Fruit fly (Drosophila melanogaster): ENCODE results near the gene Stt3A.

Stt3A gene

DNA sequence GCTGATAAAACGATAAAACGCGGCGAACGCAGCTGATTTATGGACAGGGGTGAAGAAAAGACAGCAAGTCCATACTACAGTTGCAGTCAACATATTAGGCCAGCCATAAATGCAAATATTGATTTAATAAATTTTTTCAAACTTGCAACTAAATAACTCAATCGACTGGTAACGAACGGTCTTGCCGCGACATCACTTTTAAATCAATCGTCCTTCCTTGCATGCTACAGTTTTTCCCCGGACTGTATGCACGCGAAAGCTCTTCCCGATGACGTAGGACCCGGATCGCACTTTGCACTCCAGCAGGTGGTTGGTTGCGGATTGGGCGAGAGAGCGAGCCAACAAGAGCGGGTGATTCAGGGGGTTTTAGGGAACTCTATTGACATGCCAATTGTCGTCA, 11.2 kb upstream of the Stt3A start (continued):
- TF ChIP-seq CG12659 (GFP tag; optimal IDR thresholded peaks at IDR 0.05) (no peak), Sry-β (GFP tag; optimal IDR thresholded peaks at IDR 0.05) (no peak), CG10462 (GFP tag; optimal IDR thresholded peaks at IDR 0.05) (no peak), CG2889 (GFP tag; IDR thresholded peaks at IDR 0.05) (0 out of 3 replicates have a peak, but pooled peaks have one; percentile 15), lmd (GFP tag; IDR thresholded peaks at IDR 0.05) (peak; percentile 31; the same call in 1 of the 2 replicates), pros (GFP tag; optimal IDR thresholded peaks at IDR 0.05) (no peak), CG8478 (optimal IDR thresholded peaks at IDR 0.05) (no peak), Taf1 (GFP tag; IDR thresholded peaks at IDR 0.05) (no peak), zfh1 (GFP tag; IDR thresholded peaks at IDR 0.05) (0 out of 3 replicates have a peak, but pooled peaks have one; percentile 49), CG42726 (GFP tag; IDR thresholded peaks at IDR 0.05; ENCODE audit: partially characterized antibody) (no peak), caup (GFP tag; optimal IDR thresholded peaks at IDR 0.05; ENCODE audit: severe bottlenecking) (no peak), sim (GFP tag; IDR thresholded peaks at IDR 0.05) (no peak), CG30020 (tag; optimal IDR thresholded peaks at IDR 0.05) (no peak), CG1024 (GFP tag; IDR thresholded peaks at IDR 0.05) (no peak), jing (GFP tag; optimal IDR thresholded peaks at IDR 0.05) (no peak), stc (GFP tag; IDR thresholded peaks at IDR 0.05) (no peak), Med (GFP tag) (peak; percentile 78), wor (GFP tag; IDR thresholded peaks at IDR 0.05) (no peak), CG9609 (GFP tag; optimal IDR thresholded peaks at IDR 0.05) (no peak), CG15073 (GFP tag; optimal IDR thresholded peaks at IDR 0.05) (peak; percentile 30), CG3838 (GFP tag; optimal IDR thresholded peaks at IDR 0.05) (no peak), CG12236 (GFP tag; optimal IDR thresholded peaks at IDR 0.05) (no peak), Lpt (GFP tag; optimal IDR thresholded peaks at IDR 0.05) (no peak), NK7.1 (GFP tag; optimal IDR thresholded peaks at IDR 0.05) (no peak), CG4404 (GFP tag; IDR thresholded peaks at IDR 0.05) (no peak), tx (GFP tag; optimal IDR thresholded peaks at IDR 0.05) (no peak), CG8924 (tag; optimal IDR thresholded peaks at IDR 0.05) (no peak), CG14710 (tag; optimal IDR thresholded peaks at IDR 0.05) (no peak), CG6813 (GFP tag; optimal IDR thresholded peaks at IDR 0.05) (no peak), Dbx (GFP tag; IDR thresholded peaks at IDR 0.05) (no peak), ewg (GFP tag; optimal IDR thresholded peaks at IDR 0.05) (no peak), Gug (GFP tag; IDR thresholded peaks at IDR 0.05) (no peak), lilli (GFP tag; optimal IDR thresholded peaks at IDR 0.05) (no peak), Atf6 (GFP tag; IDR thresholded peaks at IDR 0.05) (no peak), gcm2 (GFP tag; optimal IDR thresholded peaks at IDR 0.05) (no peak), crc (GFP tag; optimal IDR thresholded peaks at IDR 0.05) (no peak), Fer3 (tag; optimal IDR thresholded peaks at IDR 0.05) (no peak), Xbp1 (GFP tag; optimal IDR thresholded peaks at IDR 0.05) (no peak), bigmax (GFP tag; optimal IDR thresholded peaks at IDR 0.05) (no peak), cad (GFP tag; optimal IDR thresholded peaks at IDR 0.05) (no peak), CG9817 (tag; optimal IDR thresholded peaks at IDR 0.05) (peak; percentile 17), dysf (GFP tag; IDR thresholded peaks at IDR 0.05) (peak; percentile 35; the same call in 1 of the 3 replicates), Asciz (GFP tag; optimal IDR thresholded peaks at IDR 0.05) (no peak), vvl (GFP tag; IDR thresholded peaks at IDR 0.05) (no peak), seq (GFP tag; IDR thresholded peaks at IDR 0.05) (no peak), Vsx1 (GFP tag; optimal IDR thresholded peaks at IDR 0.05) (no peak), ab (GFP tag; optimal IDR thresholded peaks at IDR 0.05) (no peak), BtbVII (GFP tag; optimal IDR thresholded peaks at IDR 0.05) (no peak), CG7372 (GFP tag; IDR thresholded peaks at IDR 0.05) (no peak), Pdp1 (GFP tag; optimal IDR thresholded peaks at IDR 0.05) (no peak), C15 (GFP tag; IDR thresholded peaks at IDR 0.05) (no peak), sisA (GFP tag; IDR thresholded peaks at IDR 0.05) (no peak), CG4282 (GFP tag; optimal IDR thresholded peaks at IDR 0.05) (no peak)
